Worm (Caenorhabditis elegans) whole organism, L4 larva: Measurements from ENCODE around the gene lin-45.

Experiments used
- Y5F2A.4 ChIP-seq: fragments of 200-800 bp; sonication (Bioruptor generic); optimal IDR thresholded peaks from 2 replicates; lab custom pipeline; 2018; ENCODE audit warnings: mild to moderate bottlenecking, missing genetic modification characterization, missing compliant biosample characterization
- gei-8 ChIP-seq: fragments of 200-800 bp; sonication (Bioruptor generic); optimal IDR thresholded peaks from 2 replicates; lab custom pipeline; 2018; ENCODE audit warnings: mild to moderate bottlenecking, missing genetic modification characterization, missing compliant biosample characterization
- hlh-11 ChIP-seq: fragments of 200-800 bp; sonication (Bioruptor generic); optimal IDR thresholded peaks from 2 replicates; lab custom pipeline; 2018; ENCODE audit warnings: mild to moderate bottlenecking, missing genetic modification characterization, missing compliant biosample characterization
- lin-15B ChIP-seq: fragments of 150-350 bp; sonication (generic microtip); optimal IDR thresholded peaks from 3 replicates; lab custom pipeline; 2014; ENCODE audit warnings: missing biosample characterization, missing genetic modification characterization
- mep-1 ChIP-seq: fragments of 150-350 bp; sonication (generic microtip); optimal IDR thresholded peaks from 3 replicates; lab custom pipeline; 2014; ENCODE audit warnings: missing biosample characterization, missing genetic modification characterization
- nhr-11 ChIP-seq: fragments of 150-350 bp; optimal IDR thresholded peaks from 2 replicates; lab custom pipeline; 2014; ENCODE audit warnings: missing biosample characterization, missing genetic modification characterization
- pha-4 ChIP-seq, 2 experiments: fragments of 150-350 bp in 1 of 2; fragments of 200-800 bp in 1 of 2; sonication (Bioruptor generic) in 1 of 2; IDR thresholded peaks in 1 of 2; optimal IDR thresholded peaks in 1 of 2; 2 replicates each; pipeline versions ENCODE4 v1.3.6 to Lab custom; 2014 to 2022; ENCODE audit warnings: missing genetic modification characterization in 2 of 2, missing genetic modification reagents in 2 of 2, missing biosample characterization in 1 of 2, missing compliant biosample characterization in 1 of 2
- pqm-1 ChIP-seq: sonication (generic microtip); optimal IDR thresholded peaks from 2 replicates; lab custom pipeline; 2017; ENCODE audit warnings: missing biosample characterization, missing genetic modification characterization
- sdz-12 ChIP-seq: fragments of 200-800 bp; sonication (Bioruptor generic); optimal IDR thresholded peaks from 2 replicates; lab custom pipeline; 2018; ENCODE audit warnings: mild to moderate bottlenecking, missing genetic modification characterization, missing compliant biosample characterization
- skn-1 ChIP-seq: fragments of 150-350 bp; optimal IDR thresholded peaks from 2 replicates; lab custom pipeline; 2014; ENCODE audit warnings: missing biosample characterization, missing genetic modification characterization
- snpc-4 ChIP-seq: fragments of 150-350 bp; optimal IDR thresholded peaks from 2 replicates; lab custom pipeline; 2014; ENCODE audit warnings: missing biosample characterization, missing genetic modification characterization
- unc-62 ChIP-seq, 3 experiments: fragments of 150-350 bp in 1 of 3; sonication (generic microtip); optimal IDR thresholded peaks in 2 of 3; peaks in 1 of 3; 1 replicate in 1 of 3; 2 replicates in 2 of 3; lab custom pipeline; 2014 to 2017; ENCODE audit warnings: missing biosample characterization in 3 of 3, missing genetic modification characterization in 3 of 3, missing genetic modification reagents in 3 of 3, missing genotype in 1 of 3
- zag-1 ChIP-seq: fragments of 150-350 bp; optimal IDR thresholded peaks from 2 replicates; lab custom pipeline; 2014; ENCODE audit warnings: missing biosample characterization, missing genetic modification characterization

DNA sequence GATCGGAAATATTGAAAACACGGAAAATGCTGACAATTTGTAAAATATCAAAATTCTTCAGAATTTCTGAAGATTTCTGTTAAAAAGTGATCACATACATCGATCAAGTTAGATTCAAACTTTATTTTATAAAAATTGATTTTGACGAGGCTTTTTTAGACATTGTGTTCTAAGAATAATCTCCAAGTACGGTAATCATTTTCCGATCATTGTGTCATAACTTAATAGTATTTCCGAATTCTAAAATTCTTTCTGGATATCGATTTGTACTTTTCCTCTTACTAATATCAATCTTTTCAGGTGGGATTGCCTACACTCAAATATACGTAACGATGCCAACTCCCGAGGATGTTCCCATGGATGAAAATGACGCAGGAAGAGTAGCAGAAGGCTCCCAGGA is 8.6 kb upstream of the lin-45 start, which contains the start of gene usp-4:
- no peak for TF ChIP-seq hlh-11 (tag; lab: Kevin White, UChicago)
- TF ChIP-seq nhr-11 = no peak
- TF ChIP-seq unc-62 (GFP tag; optimal IDR thresholded peaks at IDR 0.05 in 1 of 2; lab: Kevin White, UChicago) = no peak
- TF ChIP-seq unc-62 (tag; optimal IDR thresholded peaks at IDR 0.05; lab: Kevin White, UChicago) = no peak
- TF ChIP-seq zag-1 (tag; lab: Kevin White, UChicago) = no peak
- no peak for TF ChIP-seq pqm-1 (tag; lab: Kevin White, UChicago)
- TF ChIP-seq snpc-4 (tag; lab: Kevin White, UChicago) = no peak
- no peak for TF ChIP-seq sdz-12 (GFP tag; lab: Kevin White, UChicago)
- TF ChIP-seq lin-15B (tag; lab: Kevin White, UChicago) = no peak
- TF ChIP-seq gei-8 (GFP tag; lab: Kevin White, UChicago) = no peak
- TF ChIP-seq mep-1 (tag; lab: Kevin White, UChicago) = no peak
- no peak for TF ChIP-seq Y5F2A.4 (GFP tag; lab: Kevin White, UChicago)
- no peak for TF ChIP-seq skn-1 (tag; lab: Kevin White, UChicago)
- TF ChIP-seq pha-4 (GFP tag; IDR thresholded peaks at IDR 0.05; lab: Robert Waterston, UW) = no peak
- TF ChIP-seq pha-4 (tag; optimal IDR thresholded peaks at IDR 0.05; lab: Kevin White, UChicago) = no peak
